Worm (Caenorhabditis elegans): ENCODE data around the gene adt-1.

ce11 chrX:12701963-12702362 is 23.3 kb downstream of the adt-1 start, which contains the start of gene nhr-214:
- TF ChIP-seq cog-1 (tag; optimal IDR thresholded peaks at IDR 0.05) (no peak), flt-1 (GFP tag; IDR thresholded peaks at IDR 0.05) (no peak), ztf-23 (GFP tag; IDR thresholded peaks at IDR 0.05) (no peak), ref-1 (GFP tag; conservative IDR thresholded peaks at IDR 0.05) (no peak)

All from whole organism, midembryonic.